Fruit fly (Drosophila melanogaster) Kc167 (cell line): ENCODE results near the gene CG12091.

Source experiments
- Myc ChIP-seq: fragments of >200 bp; optimal IDR thresholded peaks from 2 replicates; lab custom pipeline; 2017; ENCODE audit warnings: missing external identifiers
- Sin3A ChIP-seq: fragments of >200 bp; optimal IDR thresholded peaks from 2 replicates; lab custom pipeline; 2018; ENCODE audit warnings: missing external identifiers
- h ChIP-seq: fragments of >200 bp; optimal IDR thresholded peaks from 3 replicates; lab custom pipeline; 2018; ENCODE audit warnings: missing external identifiers
- insv ChIP-seq: fragments of >200 bp; optimal IDR thresholded peaks from 3 replicates; lab custom pipeline; 2018; ENCODE audit warnings: missing external identifiers
- psq ChIP-seq: fragments of >200 bp; optimal IDR thresholded peaks from 2 replicates; lab custom pipeline; 2017; ENCODE audit warnings: missing external identifiers
- ttk ChIP-seq: sonication (Bioruptor generic); optimal IDR thresholded peaks from 2 replicates; lab custom pipeline; 2017; ENCODE audit warnings: missing external identifiers

The CG12091 gene

dm6 chr3L:1573191-1573590, 36.6 kb upstream of the CG12091 start:
- TF ChIP-seq Sin3A (lab: Kevin White, UChicago) = no peak
- no peak for TF ChIP-seq insv (lab: Kevin White, UChicago)
- no peak for TF ChIP-seq psq
- TF ChIP-seq h (lab: Kevin White, UChicago) = no peak
- TF ChIP-seq Myc (lab: Kevin White, UChicago) = no peak
- TF ChIP-seq ttk = no peak

DNA sequence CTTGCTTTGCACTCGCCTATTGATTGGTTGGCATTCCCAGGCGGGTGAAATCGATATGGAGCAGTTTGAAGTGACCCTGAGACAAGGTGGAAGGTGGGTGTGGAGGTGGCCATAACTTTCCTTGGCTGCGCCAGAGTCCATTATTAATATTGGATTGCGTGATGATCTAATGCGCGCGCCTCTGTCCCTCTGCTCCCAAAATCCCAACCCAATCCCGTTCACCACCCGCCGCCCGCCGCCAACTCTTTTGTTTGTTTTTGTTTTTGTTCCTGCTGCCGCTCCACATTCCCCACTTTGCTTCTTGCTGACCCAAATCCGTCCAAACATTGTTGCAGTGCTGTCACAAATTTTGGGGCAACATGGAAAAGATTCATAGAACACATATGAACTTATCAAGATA, 34.4 kb upstream of the CG12091 start:
- TF ChIP-seq ttk (no peak), h (lab: Kevin White, UChicago) (no peak), insv (lab: Kevin White, UChicago) (no peak), psq (no peak)

DNA sequence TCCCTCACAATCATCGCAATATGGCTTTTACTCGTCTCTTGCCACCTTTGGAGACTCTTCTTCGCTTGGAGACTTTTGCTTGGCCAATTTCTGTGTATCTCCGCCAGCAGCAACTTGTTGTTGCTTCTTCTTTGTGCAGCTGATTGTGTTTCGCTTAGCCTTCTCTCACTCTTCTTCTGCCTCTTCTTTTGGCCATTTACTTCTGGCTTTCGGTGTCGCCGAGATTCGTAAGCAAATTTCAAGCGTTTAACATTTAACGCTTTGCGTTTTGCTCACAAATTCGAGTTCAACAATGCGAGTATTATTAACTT, 33.3 kb upstream of the CG12091 start:
- no peak for TF ChIP-seq Sin3A (lab: Kevin White, UChicago)
- TF ChIP-seq ttk = no peak
- no peak for TF ChIP-seq insv (lab: Kevin White, UChicago)
- TF ChIP-seq Myc (lab: Kevin White, UChicago) = no peak
- no peak for TF ChIP-seq h (lab: Kevin White, UChicago)
- no peak for TF ChIP-seq psq

dm6 chr3L:1569162-1569965, 32.7 kb upstream of the CG12091 start, which contains the start of gene Tmep:
Gene Tmep (plus strand): TSS chr3L:1569181.
- TF ChIP-seq psq (no peak), insv (lab: Kevin White, UChicago) (no peak), Myc (lab: Kevin White, UChicago) (no peak), ttk (no peak), h (lab: Kevin White, UChicago) (no peak), Sin3A (lab: Kevin White, UChicago) (no peak)

dm6 chr3L:1568225-1569161, 31.9 kb upstream of the CG12091 start, which contains the start of gene CG7879:
Gene CG7879 (minus strand): TSS chr3L:1568608.
- TF ChIP-seq Sin3A (lab: Kevin White, UChicago) (no peak), Myc (lab: Kevin White, UChicago) (no peak), insv (lab: Kevin White, UChicago) (no peak), ttk (no peak), h (lab: Kevin White, UChicago) (no peak), psq (no peak)

DNA sequence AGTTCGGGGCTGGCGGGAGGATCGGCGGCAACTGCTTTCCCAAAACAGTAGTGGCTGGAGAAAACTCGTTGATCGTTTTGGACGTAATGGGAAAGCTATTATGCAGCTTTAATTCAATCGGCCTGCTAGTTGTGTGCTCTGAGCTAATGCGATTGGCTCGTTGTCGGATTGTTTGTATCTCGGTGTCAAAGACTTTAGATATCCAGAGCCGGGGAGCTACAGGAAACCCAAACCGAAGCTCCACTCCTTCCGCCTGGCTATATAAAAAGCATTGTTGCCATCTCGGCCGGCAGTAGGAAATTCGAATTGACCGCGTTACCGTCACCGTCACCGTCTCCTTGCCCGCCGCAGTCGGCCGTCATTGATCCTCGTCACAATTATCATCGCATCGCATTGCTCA, 28.5 kb upstream of the CG12091 start, which contains the start of gene CG12003:
Gene CG12003 (plus strand): TSS at position 301 of the 400 bp plus-strand sequence.
- TF ChIP-seq Myc (lab: Kevin White, UChicago) (no peak), ttk (no peak), Sin3A (lab: Kevin White, UChicago) (no peak), h (lab: Kevin White, UChicago) (no peak), psq (no peak), insv (lab: Kevin White, UChicago) (no peak)

- TF ChIP-seq Myc (lab: Kevin White, UChicago) = no peak
- TF ChIP-seq insv (lab: Kevin White, UChicago) = no peak
- no peak for TF ChIP-seq ttk
- TF ChIP-seq psq = no peak
- no peak for TF ChIP-seq h (lab: Kevin White, UChicago)
- TF ChIP-seq Sin3A (lab: Kevin White, UChicago) = no peak
Observed at dm6 chr3L:1558178-1558788, 21.6 kb upstream of the CG12091 start, which contains the start of the genes Pex10 and CG12099. Gene Pex10 (plus strand): TSS chr3L:1558228. Gene CG12099 (minus strand): TSS chr3L:1558484.

- TF ChIP-seq ttk (no peak), insv (lab: Kevin White, UChicago) (no peak), Myc (lab: Kevin White, UChicago) (no peak), Sin3A (lab: Kevin White, UChicago) (no peak), h (lab: Kevin White, UChicago) (no peak), psq (no peak)
Observed at dm6 chr3L:1553193-1553592, 16.6 kb upstream of the CG12091 start, which contains the start of gene Pcyt2. Gene Pcyt2 (plus strand): TSS chr3L:1553493.

- no peak for TF ChIP-seq psq
- no peak for TF ChIP-seq insv (lab: Kevin White, UChicago)
- no peak for TF ChIP-seq h (lab: Kevin White, UChicago)
- TF ChIP-seq Sin3A (lab: Kevin White, UChicago) = no peak
- no peak for TF ChIP-seq Myc (lab: Kevin White, UChicago)
- no peak for TF ChIP-seq ttk
Observed at dm6 chr3L:1550914-1551313, 14.3 kb upstream of the CG12091 start.

dm6 chr3L:1549634-1550071, 13.0 kb upstream of the CG12091 start:
- no peak for TF ChIP-seq Sin3A (lab: Kevin White, UChicago)
- TF ChIP-seq ttk = no peak
- no peak for TF ChIP-seq Myc (lab: Kevin White, UChicago)
- no peak for TF ChIP-seq psq
- TF ChIP-seq h (lab: Kevin White, UChicago) = no peak
- no peak for TF ChIP-seq insv (lab: Kevin White, UChicago)

DNA sequence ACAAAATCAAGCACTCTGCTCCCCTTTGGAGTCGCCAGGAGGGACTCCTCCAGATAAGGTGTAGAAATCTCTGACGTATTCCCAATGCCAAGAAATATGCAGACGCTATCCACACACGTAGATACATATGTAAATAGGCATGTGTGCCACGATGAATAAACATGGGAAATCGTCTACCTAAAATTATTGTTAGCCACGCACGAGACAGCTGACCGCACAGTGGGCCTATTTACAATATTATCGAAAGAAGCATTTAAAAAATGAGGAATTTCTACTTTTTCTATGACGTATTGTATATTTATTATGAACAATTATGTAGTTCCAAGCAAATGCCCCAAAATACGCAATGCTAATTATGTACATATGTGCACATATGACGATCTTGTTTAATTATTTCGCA, 12.5 kb upstream of the CG12091 start:
- TF ChIP-seq h (lab: Kevin White, UChicago) (no peak), Myc (lab: Kevin White, UChicago) (no peak), Sin3A (lab: Kevin White, UChicago) (no peak), insv (lab: Kevin White, UChicago) (no peak), ttk (no peak), psq (no peak)
